Worm (Caenorhabditis elegans) whole organism, L4 larva: ENCODE data around the gene EEED8.4.

Source experiments
- F10B5.3 ChIP-seq: sonication (generic microtip); optimal IDR thresholded peaks from 2 replicates; lab custom pipeline; 2016; ENCODE audit warnings: mild to moderate bottlenecking, missing genetic modification characterization, missing compliant biosample characterization
- F37D6.2 ChIP-seq: sonication (generic microtip); optimal IDR thresholded peaks from 2 replicates; lab custom pipeline; 2016; ENCODE audit warnings: mild to moderate bottlenecking, missing genetic modification characterization, missing compliant biosample characterization
- F49E8.2 ChIP-seq: sonication (generic microtip); optimal IDR thresholded peaks from 2 replicates; lab custom pipeline; 2016; ENCODE audit warnings: missing compliant biosample characterization, mild to moderate bottlenecking, missing genetic modification characterization, borderline replicate concordance
- ZK546.5 ChIP-seq, 2 experiments: sonication (generic microtip); optimal IDR thresholded peaks; 2 replicates each; lab custom pipeline; 2017; ENCODE audit warnings: missing biosample characterization in 2 of 2, missing genetic modification characterization in 2 of 2
- aha-1 ChIP-seq: fragments of 150-350 bp; peaks from one replicate; lab custom pipeline; 2014; ENCODE audit warnings: missing biosample characterization, missing genetic modification characterization
- aly-2 ChIP-seq: sonication (generic microtip); optimal IDR thresholded peaks from 2 replicates; lab custom pipeline; 2018; ENCODE audit warnings: missing biosample characterization, missing genetic modification characterization
- ceh-28 ChIP-seq: fragments of 150-350 bp; optimal IDR thresholded peaks from 2 replicates; lab custom pipeline; 2014; ENCODE audit warnings: missing biosample characterization, missing genetic modification reagents, missing genetic modification characterization
- ceh-32 ChIP-seq: sonication (generic microtip); optimal IDR thresholded peaks from 2 replicates; lab custom pipeline; 2016; ENCODE audit warnings: mild to moderate bottlenecking, missing genetic modification characterization, missing compliant biosample characterization; ENCODE audit not compliant: poor library complexity
- ceh-44 ChIP-seq: fragments of 200-800 bp; sonication (Bioruptor generic); IDR thresholded peaks from 2 replicates; pipeline ENCODE4 v1.3.6; 2022; ENCODE audit warnings: missing genetic modification reagents, missing genetic modification characterization, missing compliant biosample characterization
- ceh-62 ChIP-seq: sonication (generic microtip); optimal IDR thresholded peaks from 2 replicates; lab custom pipeline; 2017; ENCODE audit warnings: missing biosample characterization, missing genetic modification characterization
- ces-1 ChIP-seq: fragments of 150-350 bp; sonication (generic microtip); optimal IDR thresholded peaks from 4 replicates; lab custom pipeline; 2014; ENCODE audit warnings: missing biosample characterization, missing genetic modification reagents, missing genetic modification characterization
- daf-16 ChIP-seq, 3 experiments: sonication (generic microtip); optimal IDR thresholded peaks; 2 replicates each; lab custom pipeline; 2016 to 2017; ENCODE audit warnings: missing genetic modification characterization in 3 of 3, missing genetic modification reagents in 3 of 3, mild to moderate bottlenecking in 2 of 3, missing compliant biosample characterization in 2 of 3, missing biosample characterization in 1 of 3, moderate library complexity in 1 of 3
- daf-19 ChIP-seq: fragments of 200-800 bp; sonication (Bioruptor generic); conservative IDR thresholded peaks from 2 replicates; pipeline ENCODE4 v1.3.6; 2022; ENCODE audit warnings: missing genetic modification characterization, missing compliant biosample characterization
- egl-43 ChIP-seq: fragments of 200-800 bp; sonication (Bioruptor generic); IDR thresholded peaks from 2 replicates; pipeline ENCODE4 v1.3.6; 2022; ENCODE audit warnings: missing genetic modification reagents, missing genetic modification characterization, missing compliant biosample characterization
- fkh-10 ChIP-seq: fragments of 150-350 bp; optimal IDR thresholded peaks from 2 replicates; lab custom pipeline; 2014; ENCODE audit warnings: missing biosample characterization, missing genetic modification reagents, missing genetic modification characterization
- hlh-11 ChIP-seq: fragments of 200-800 bp; sonication (Bioruptor generic); optimal IDR thresholded peaks from 2 replicates; lab custom pipeline; 2018; ENCODE audit warnings: mild to moderate bottlenecking, missing genetic modification characterization, missing compliant biosample characterization
- hlh-30 ChIP-seq: sonication (generic microtip); optimal IDR thresholded peaks from 2 replicates; lab custom pipeline; 2017; ENCODE audit warnings: antibody characterized with exemption, mild to moderate bottlenecking, missing genetic modification characterization, missing compliant biosample characterization; ENCODE audit not compliant: insufficient read depth
- jun-1 ChIP-seq: fragments of 150-350 bp; optimal IDR thresholded peaks from 2 replicates; lab custom pipeline; 2014; ENCODE audit warnings: missing biosample characterization, missing genetic modification reagents, missing genetic modification characterization
- lin-1 ChIP-seq: fragments of 200-800 bp; sonication (Bioruptor generic); IDR thresholded peaks from 2 replicates; pipeline ENCODE4 v1.3.6; 2022; ENCODE audit warnings: missing genetic modification reagents, missing genetic modification characterization, missing compliant biosample characterization
- lin-29 ChIP-seq: fragments of 200-800 bp; sonication (Bioruptor generic); IDR thresholded peaks from 2 replicates; pipeline ENCODE4 v1.3.6; 2022; ENCODE audit warnings: missing genetic modification reagents, missing genetic modification characterization, missing compliant biosample characterization
- lsy-2 ChIP-seq, 2 experiments: fragments of 150-350 bp in 1 of 2; sonication (generic microtip) in 1 of 2; optimal IDR thresholded peaks; 2 replicates each; lab custom pipeline; 2014 to 2017; ENCODE audit warnings: missing biosample characterization in 2 of 2, missing genetic modification characterization in 2 of 2
- madf-9 ChIP-seq: fragments of 200-800 bp; sonication (Bioruptor generic); conservative IDR thresholded peaks from 2 replicates; pipeline ENCODE4 v1.3.6; 2022; ENCODE audit warnings: missing genetic modification reagents, missing genetic modification characterization, missing compliant biosample characterization
- mdl-1 ChIP-seq, 2 experiments: fragments of 150-350 bp in 1 of 2; sonication (generic microtip) in 1 of 2; optimal IDR thresholded peaks; 2 replicates each; lab custom pipeline; 2014 to 2017; ENCODE audit warnings: missing biosample characterization in 2 of 2, missing genetic modification characterization in 2 of 2
- mep-1 ChIP-seq: fragments of 150-350 bp; sonication (generic microtip); optimal IDR thresholded peaks from 3 replicates; lab custom pipeline; 2014; ENCODE audit warnings: missing biosample characterization, missing genetic modification characterization
- mes-2 ChIP-seq: sonication (generic microtip); optimal IDR thresholded peaks from 2 replicates; lab custom pipeline; 2016; ENCODE audit warnings: missing genotype, mild to moderate bottlenecking, missing genetic modification characterization, missing compliant biosample characterization; ENCODE audit not compliant: poor library complexity, severe bottlenecking
- mxl-3 ChIP-seq: fragments of 200-800 bp; sonication (Bioruptor generic); optimal IDR thresholded peaks from 2 replicates; lab custom pipeline; 2018; ENCODE audit warnings: mild to moderate bottlenecking, missing genetic modification characterization, missing compliant biosample characterization
- nhr-10 ChIP-seq: fragments of 150-350 bp; optimal IDR thresholded peaks from 2 replicates; lab custom pipeline; 2014; ENCODE audit warnings: missing biosample characterization, missing genetic modification characterization
- nhr-237 ChIP-seq: sonication (generic microtip); optimal IDR thresholded peaks from 2 replicates; lab custom pipeline; 2017; ENCODE audit warnings: missing biosample characterization, missing genetic modification characterization
- nhr-25 ChIP-seq: sonication (generic microtip); optimal IDR thresholded peaks from 2 replicates; lab custom pipeline; 2017; ENCODE audit warnings: missing genetic modification characterization, mild to moderate bottlenecking, missing compliant biosample characterization, antibody characterized with exemption, moderate library complexity, borderline replicate concordance; ENCODE audit not compliant: insufficient read depth
- nhr-28 ChIP-seq: fragments of 150-350 bp; optimal IDR thresholded peaks from 2 replicates; lab custom pipeline; 2014; ENCODE audit warnings: missing biosample characterization, missing genetic modification characterization
- nhr-41 ChIP-seq: fragments of 200-800 bp; sonication (Bioruptor generic); IDR thresholded peaks from 2 replicates; pipeline ENCODE4 v1.3.6; 2022; ENCODE audit warnings: missing genetic modification reagents, missing genetic modification characterization, missing compliant biosample characterization
- nhr-42 ChIP-seq: fragments of 200-800 bp; sonication (Bioruptor generic); IDR thresholded peaks from 2 replicates; pipeline ENCODE4 v1.3.6; 2022; ENCODE audit warnings: missing genetic modification characterization, missing compliant biosample characterization
- nhr-48 ChIP-seq: sonication (generic microtip); optimal IDR thresholded peaks from 2 replicates; lab custom pipeline; 2016; ENCODE audit warnings: mild to moderate bottlenecking, missing genetic modification characterization, missing compliant biosample characterization
- nhr-77 ChIP-seq: fragments of 150-350 bp; optimal IDR thresholded peaks from 2 replicates; lab custom pipeline; 2014; ENCODE audit warnings: missing biosample characterization, missing genetic modification characterization
- rbr-2 ChIP-seq: sonication (generic microtip); optimal IDR thresholded peaks from 2 replicates; lab custom pipeline; 2016; ENCODE audit warnings: missing genotype, missing genetic modification characterization, missing compliant biosample characterization
- saeg-2 ChIP-seq: fragments of 200-800 bp; sonication (Bioruptor generic); IDR thresholded peaks from 2 replicates; pipeline ENCODE4 v1.3.6; 2022; ENCODE audit warnings: missing genetic modification reagents, missing genetic modification characterization, missing compliant biosample characterization
- set-16 ChIP-seq: fragments of 200-800 bp; sonication (Bioruptor generic); IDR thresholded peaks from 2 replicates; pipeline ENCODE4 v1.3.6; 2022; ENCODE audit warnings: missing genetic modification reagents, missing genetic modification characterization, missing compliant biosample characterization
- snpc-1.2 ChIP-seq: fragments of 200-800 bp; sonication (Bioruptor generic); IDR thresholded peaks from 2 replicates; pipeline ENCODE4 v1.3.6; 2022; ENCODE audit warnings: missing genetic modification reagents, missing genetic modification characterization, missing compliant biosample characterization
- spr-1 ChIP-seq: sonication (generic microtip); optimal IDR thresholded peaks from 2 replicates; lab custom pipeline; 2016; ENCODE audit warnings: mild to moderate bottlenecking, missing genetic modification characterization, missing compliant biosample characterization
- zip-11 ChIP-seq: fragments of 200-800 bp; sonication (Bioruptor generic); IDR thresholded peaks from 2 replicates; pipeline ENCODE4 v1.3.6; 2022; ENCODE audit warnings: missing genetic modification characterization, missing compliant biosample characterization
- ztf-11 ChIP-seq: fragments of 150-350 bp; optimal IDR thresholded peaks from 2 replicates; lab custom pipeline; 2014; ENCODE audit warnings: missing biosample characterization, missing genetic modification characterization

EEED8.4 gene

ce11 chrII:5389831-5390323 is 19.2 kb upstream of the EEED8.4 start, which contains the start of gene ndx-6 (continued):
- TF ChIP-seq snpc-1.2 (GFP tag; lab: Robert Waterston, UW), result no peak
- no peak for TF ChIP-seq zip-11
- TF ChIP-seq lsy-2 (tag; optimal IDR thresholded peaks at IDR 0.05; lab: Kevin White, UChicago), result peak; percentile 73 to 94
- peak; percentile 67 for TF ChIP-seq nhr-48 (tag; lab: Kevin White, UChicago)
- TF ChIP-seq hlh-11 (tag; lab: Kevin White, UChicago), result peak; percentile 72
- no peak for TF ChIP-seq nhr-41 (GFP tag; lab: Robert Waterston, UW)
- no peak for TF ChIP-seq ces-1 (GFP tag; lab: Kevin White, UChicago)
- TF ChIP-seq mep-1 (tag; lab: Kevin White, UChicago), result peak; percentile 86
- no peak for TF ChIP-seq nhr-10 (tag; lab: Kevin White, UChicago)
- peak; percentile 49 for TF ChIP-seq nhr-28 (tag; lab: Kevin White, UChicago)
- no peak for TF ChIP-seq daf-16 (GFP tag; optimal IDR thresholded peaks at IDR 0.05; lab: Kevin White, UChicago)
- peak; percentile 47 for TF ChIP-seq daf-16 (tag; optimal IDR thresholded peaks at IDR 0.05; lab: Kevin White, UChicago)
- TF ChIP-seq lin-29 (GFP tag; lab: Robert Waterston, UW), result 0 out of 2 replicates have a peak, but pooled peaks have one; percentile 32
- no peak for TF ChIP-seq ceh-32 (tag; lab: Kevin White, UChicago)
- TF ChIP-seq aly-2 (tag; lab: Kevin White, UChicago), result no peak
- TF ChIP-seq ztf-11, result no peak
- peak; percentile 88 for TF ChIP-seq nhr-77 (tag; lab: Kevin White, UChicago)
- TF ChIP-seq jun-1 (tag; lab: Kevin White, UChicago), result peak; percentile 26
- peak; percentile 76 for TF ChIP-seq nhr-25 (tag; lab: Kevin White, UChicago)
- TF ChIP-seq nhr-42, result 0 out of 2 replicates have a peak, but pooled peaks have one; percentile 64
- TF ChIP-seq mes-2 (tag; lab: Kevin White, UChicago), result peak; percentile 91
- no peak for TF ChIP-seq saeg-2 (GFP tag; lab: Robert Waterston, UW)
- TF ChIP-seq nhr-237 (tag; lab: Kevin White, UChicago), result no peak
- TF ChIP-seq F10B5.3 (tag; lab: Kevin White, UChicago), result no peak
- TF ChIP-seq rbr-2 (tag; lab: Kevin White, UChicago), result peak; percentile 75
- no peak for TF ChIP-seq set-16
- peak; percentile 66 for TF ChIP-seq hlh-30
- TF ChIP-seq ceh-62, result no peak
- no peak for TF ChIP-seq ceh-28 (tag; lab: Kevin White, UChicago)
- peak; percentile 53; the same call in 1 of the 2 replicates for TF ChIP-seq daf-19 (GFP tag; lab: Robert Waterston, UW)
- peak; percentile 24; the same call in 1 of the 2 replicates for TF ChIP-seq egl-43 (GFP tag; lab: Robert Waterston, UW)
- TF ChIP-seq ceh-44 (GFP tag; lab: Robert Waterston, UW), result no peak
- TF ChIP-seq spr-1 (tag; lab: Kevin White, UChicago), result peak; percentile 66
- peak; percentile 57 for TF ChIP-seq mxl-3
- TF ChIP-seq aha-1 (tag; lab: Kevin White, UChicago), result peak; percentile 42
- TF ChIP-seq fkh-10 (GFP tag; lab: Kevin White, UChicago), result no peak
- peak; percentile 31 for TF ChIP-seq F37D6.2 (tag; lab: Kevin White, UChicago)
- TF ChIP-seq lin-1, result no peak
- TF ChIP-seq ZK546.5 (tag; optimal IDR thresholded peaks at IDR 0.05; lab: Kevin White, UChicago), result no peak
- peak; percentile 35; the same call in 1 of the 2 replicates for TF ChIP-seq madf-9 (GFP tag; lab: Robert Waterston, UW)
- TF ChIP-seq F49E8.2 (tag; lab: Kevin White, UChicago), result no peak
- peak in 1 of 2 experiments; percentile 27 for TF ChIP-seq mdl-1 (tag; optimal IDR thresholded peaks at IDR 0.05; lab: Kevin White, UChicago)
